Worm (Caenorhabditis elegans): Measurements from ENCODE around the gene sre-11.

ce11 chrV:7717629-7718028 lies 33.9 kb upstream of the sre-11 start, which contains the start of gene ZK105.5:
- TF ChIP-seq him-1 (tag; optimal IDR thresholded peaks at IDR 0.05) = no peak
- TF ChIP-seq dao-5 (tag; optimal IDR thresholded peaks at IDR 0.05) = no peak

All from whole organism, L4/young adult.